Worm (Caenorhabditis elegans) whole organism, late embryonic: ENCODE data around the gene clec-33.

Source experiments
- C08G9.2 ChIP-seq: sonication (generic microtip); optimal IDR thresholded peaks from 2 replicates; lab custom pipeline; 2016; ENCODE audit warnings: mild to moderate bottlenecking, missing genetic modification characterization, moderate library complexity, missing compliant biosample characterization
- K02D7.2 ChIP-seq: sonication (generic microtip); optimal IDR thresholded peaks from 2 replicates; lab custom pipeline; 2017; ENCODE audit warnings: mild to moderate bottlenecking, missing genetic modification characterization, missing compliant biosample characterization
- T23F11.4 ChIP-seq: fragments of 200-800 bp; sonication (Bioruptor generic); optimal IDR thresholded peaks from 2 replicates; lab custom pipeline; 2018; ENCODE audit warnings: mild to moderate bottlenecking, missing genetic modification characterization, missing compliant biosample characterization
- Y22D7AL.16 ChIP-seq: sonication (generic microtip); optimal IDR thresholded peaks from 2 replicates; lab custom pipeline; 2016; ENCODE audit warnings: missing genetic modification characterization, missing compliant biosample characterization
- ahr-1 ChIP-seq: sonication (generic microtip); optimal IDR thresholded peaks from 2 replicates; lab custom pipeline; 2016; ENCODE audit warnings: missing genetic modification characterization, missing compliant biosample characterization
- ceh-18 ChIP-seq: sonication (generic microtip); optimal IDR thresholded peaks from 2 replicates; lab custom pipeline; 2016; ENCODE audit warnings: missing genetic modification characterization, missing compliant biosample characterization
- ceh-22 ChIP-seq: sonication (generic microtip); optimal IDR thresholded peaks from 2 replicates; lab custom pipeline; 2017; ENCODE audit warnings: missing biosample characterization, missing genetic modification characterization
- ceh-31 ChIP-seq: sonication (generic microtip); optimal IDR thresholded peaks from 2 replicates; lab custom pipeline; 2016; ENCODE audit warnings: missing genetic modification characterization, missing compliant biosample characterization
- ceh-34 ChIP-seq: sonication (generic microtip); optimal IDR thresholded peaks from 2 replicates; lab custom pipeline; 2016; ENCODE audit warnings: mild to moderate bottlenecking, missing genetic modification characterization, missing compliant biosample characterization
- ceh-48 ChIP-seq: sonication (generic microtip); optimal IDR thresholded peaks from 2 replicates; lab custom pipeline; 2016; ENCODE audit warnings: missing genetic modification characterization, inconsistent platforms, missing compliant biosample characterization
- ceh-6 ChIP-seq: fragments of 200-800 bp; sonication (Bioruptor generic); optimal IDR thresholded peaks from 2 replicates; lab custom pipeline; 2018; ENCODE audit warnings: mild to moderate bottlenecking, missing genetic modification characterization, missing compliant biosample characterization
- ceh-9 ChIP-seq: sonication (generic microtip); optimal IDR thresholded peaks from 2 replicates; lab custom pipeline; 2016; ENCODE audit warnings: mild to moderate bottlenecking, missing genetic modification characterization, inconsistent platforms, missing compliant biosample characterization
- dmd-4 ChIP-seq: sonication (generic microtip); optimal IDR thresholded peaks from 2 replicates; lab custom pipeline; 2016; ENCODE audit warnings: borderline replicate concordance, missing genetic modification characterization, missing compliant biosample characterization
- dve-1 ChIP-seq: sonication (generic microtip); optimal IDR thresholded peaks from 2 replicates; lab custom pipeline; 2017; ENCODE audit warnings: antibody characterized with exemption, mild to moderate bottlenecking, missing genetic modification characterization, missing compliant biosample characterization
- elt-2 ChIP-seq: sonication (generic microtip); optimal IDR thresholded peaks from 2 replicates; lab custom pipeline; 2016; ENCODE audit warnings: missing genetic modification reagents, missing genetic modification characterization, missing compliant biosample characterization
- fax-1 ChIP-seq: sonication (generic microtip); optimal IDR thresholded peaks from 2 replicates; lab custom pipeline; 2016; ENCODE audit warnings: missing genotype, missing genetic modification characterization, missing compliant biosample characterization
- fkh-10 ChIP-seq: fragments of 150-350 bp; optimal IDR thresholded peaks from 2 replicates; lab custom pipeline; 2014; ENCODE audit warnings: missing biosample characterization, missing genetic modification reagents, missing genetic modification characterization
- fkh-6 ChIP-seq: sonication (generic microtip); optimal IDR thresholded peaks from 2 replicates; lab custom pipeline; 2016; ENCODE audit warnings: missing genetic modification characterization, missing compliant biosample characterization
- hlh-13 ChIP-seq: fragments of 200-800 bp; sonication (Bioruptor generic); optimal IDR thresholded peaks from 2 replicates; lab custom pipeline; 2018; ENCODE audit warnings: mild to moderate bottlenecking, missing genetic modification characterization, missing compliant biosample characterization
- hlh-8 ChIP-seq: sonication (generic microtip); optimal IDR thresholded peaks from 2 replicates; lab custom pipeline; 2016; ENCODE audit warnings: missing genotype, missing genetic modification characterization, missing compliant biosample characterization
- lin-11 ChIP-seq: fragments of 200-800 bp; sonication (Bioruptor generic); optimal IDR thresholded peaks from 2 replicates; lab custom pipeline; 2018; ENCODE audit warnings: mild to moderate bottlenecking, missing genetic modification characterization, missing compliant biosample characterization
- madf-2 ChIP-seq: sonication (generic microtip); optimal IDR thresholded peaks from 2 replicates; lab custom pipeline; 2017; ENCODE audit warnings: missing genetic modification characterization, missing compliant biosample characterization
- nfya-1 ChIP-seq: sonication (generic microtip); optimal IDR thresholded peaks from 2 replicates; lab custom pipeline; 2017; ENCODE audit warnings: missing genetic modification characterization, mild to moderate bottlenecking, missing compliant biosample characterization, antibody characterized with exemption, moderate library complexity
- nhr-232 ChIP-seq: sonication (generic microtip); optimal IDR thresholded peaks from 2 replicates; lab custom pipeline; 2016; ENCODE audit warnings: missing genetic modification characterization, missing compliant biosample characterization
- odd-2 ChIP-seq: sonication (generic microtip); optimal IDR thresholded peaks from 2 replicates; lab custom pipeline; 2017; ENCODE audit warnings: antibody characterized with exemption, mild to moderate bottlenecking, missing genetic modification characterization, missing compliant biosample characterization
- pag-3 ChIP-seq: sonication (generic microtip); optimal IDR thresholded peaks from 2 replicates; lab custom pipeline; 2016; ENCODE audit warnings: missing compliant biosample characterization, missing genetic modification characterization, borderline replicate concordance
- pat-9 ChIP-seq: fragments of 200-800 bp; sonication (Bioruptor generic); optimal IDR thresholded peaks from 2 replicates; lab custom pipeline; 2018; ENCODE audit warnings: mild to moderate bottlenecking, missing genetic modification characterization, moderate library complexity, missing compliant biosample characterization
- pax-1 ChIP-seq: fragments of 150-350 bp; optimal IDR thresholded peaks from 2 replicates; lab custom pipeline; 2014; ENCODE audit warnings: missing biosample characterization, missing genetic modification characterization
- pha-2 ChIP-seq: sonication (generic microtip); optimal IDR thresholded peaks from 2 replicates; lab custom pipeline; 2017; ENCODE audit warnings: mild to moderate bottlenecking, missing genetic modification characterization, missing compliant biosample characterization
- rnt-1 ChIP-seq: sonication (generic microtip); optimal IDR thresholded peaks from 2 replicates; lab custom pipeline; 2016; ENCODE audit warnings: missing genetic modification characterization, missing compliant biosample characterization
- sox-4 ChIP-seq: sonication (generic microtip); optimal IDR thresholded peaks from 2 replicates; lab custom pipeline; 2017; ENCODE audit warnings: mild to moderate bottlenecking, missing genetic modification characterization, inconsistent platforms, missing compliant biosample characterization
- tbx-2 ChIP-seq: sonication (generic microtip); optimal IDR thresholded peaks from 2 replicates; lab custom pipeline; 2016; ENCODE audit warnings: missing genetic modification characterization, missing compliant biosample characterization
- ttx-3 ChIP-seq: sonication (generic microtip); optimal IDR thresholded peaks from 2 replicates; lab custom pipeline; 2016; ENCODE audit warnings: missing genetic modification reagents, missing genetic modification characterization, missing compliant biosample characterization
- unc-55 ChIP-seq: sonication (generic microtip); optimal IDR thresholded peaks from 2 replicates; lab custom pipeline; 2017; ENCODE audit warnings: missing biosample characterization, missing genetic modification reagents, missing genetic modification characterization
- unc-86 ChIP-seq: sonication (generic microtip); optimal IDR thresholded peaks from 2 replicates; lab custom pipeline; 2016; ENCODE audit warnings: missing genetic modification characterization, missing compliant biosample characterization
- zip-5 ChIP-seq: sonication (generic microtip); optimal IDR thresholded peaks from 2 replicates; lab custom pipeline; 2016; ENCODE audit warnings: missing genetic modification characterization, missing compliant biosample characterization

The clec-33 gene

DNA sequence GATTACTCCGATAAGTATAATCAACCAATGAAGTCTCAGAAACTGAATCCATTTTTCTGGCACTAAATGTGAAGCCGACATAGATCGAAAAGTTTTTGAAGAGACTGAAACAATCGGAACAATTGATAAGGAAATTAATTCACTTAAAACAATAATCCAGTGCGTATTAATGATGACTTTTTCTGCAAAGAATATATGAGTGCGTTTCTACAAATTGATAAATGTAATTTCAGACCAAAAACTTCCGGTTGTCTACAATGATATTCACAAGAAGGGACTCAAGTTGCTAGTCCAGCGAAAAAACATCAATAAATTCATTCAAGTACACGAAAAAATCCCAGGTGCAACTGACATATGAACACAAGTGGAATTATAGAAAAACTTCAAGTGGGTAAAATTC lies at the start of gene clec-33:
clec-33 (minus strand) TSS at position 101 of the 400 bp plus-strand sequence.
- TF ChIP-seq ceh-18 (tag; lab: Kevin White, UChicago): no peak
- TF ChIP-seq ahr-1 (tag; lab: Kevin White, UChicago): no peak
- TF ChIP-seq dmd-4 (tag; lab: Kevin White, UChicago): no peak
- no peak for TF ChIP-seq madf-2 (tag; lab: Kevin White, UChicago)
- TF ChIP-seq ceh-22: no peak
- no peak for TF ChIP-seq ceh-31 (tag; lab: Kevin White, UChicago)
- TF ChIP-seq zip-5: no peak
- no peak for TF ChIP-seq unc-86
- TF ChIP-seq lin-11 (tag; lab: Kevin White, UChicago): no peak

DNA sequence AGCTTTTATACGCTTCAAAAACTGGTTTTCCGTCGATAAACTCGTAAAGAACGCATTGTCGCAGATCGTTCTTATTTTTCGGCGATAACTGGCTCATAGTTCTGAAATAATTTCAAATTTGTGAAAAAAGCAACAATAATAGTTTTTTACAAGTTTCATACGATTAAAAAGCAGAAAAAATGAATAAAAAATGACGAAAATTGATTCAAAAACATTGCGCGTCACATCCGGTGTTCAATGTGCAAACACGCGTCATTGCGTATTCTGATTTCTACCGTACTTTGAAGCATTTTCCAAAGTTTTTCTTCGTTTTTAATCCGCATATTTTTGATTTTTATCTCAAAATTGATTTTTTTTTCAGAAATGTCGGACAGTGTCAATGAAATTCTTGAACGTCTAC lies 48.7 kb upstream of the clec-33 start, which contains the start of the genes fbxa-206 and Y102A5C.2:
fbxa-206 (minus strand) TSS at position 101 of the 400 bp plus-strand sequence.
Y102A5C.2 (plus strand) TSS at position 354 of the 400 bp plus-strand sequence.
- no peak for TF ChIP-seq lin-11 (tag; lab: Kevin White, UChicago)
- TF ChIP-seq ahr-1 (tag; lab: Kevin White, UChicago): no peak

DNA sequence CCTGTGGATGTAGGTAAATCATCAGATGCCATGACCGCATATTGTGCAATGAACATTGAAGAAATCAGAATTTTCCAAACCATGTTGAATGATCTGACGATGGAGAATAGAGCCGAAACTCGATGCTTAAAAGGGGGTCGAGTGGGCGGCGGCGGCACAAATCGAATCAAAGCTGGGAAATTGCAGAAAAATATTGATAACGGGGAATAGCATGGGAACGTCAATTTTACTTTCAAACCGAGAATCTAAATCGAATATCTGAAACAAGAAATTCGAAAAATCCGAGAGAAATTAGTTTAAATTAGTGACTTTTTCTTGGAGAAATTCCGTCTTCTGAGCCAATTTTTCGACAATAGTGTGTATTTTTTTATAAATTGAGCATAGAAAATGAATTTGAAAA lies 46.4 kb upstream of the clec-33 start, which contains the start of gene F09C6.10:
F09C6.10 (minus strand) TSS at position 101 of the 400 bp plus-strand sequence.
- TF ChIP-seq sox-4 (tag; lab: Kevin White, UChicago) (no peak), Y22D7AL.16 (tag; lab: Kevin White, UChicago) (no peak), odd-2 (no peak), pag-3 (tag; lab: Kevin White, UChicago) (no peak), T23F11.4 (GFP tag; lab: Kevin White, UChicago) (no peak), nhr-232 (tag; lab: Kevin White, UChicago) (no peak), nfya-1 (tag; lab: Kevin White, UChicago) (no peak)

DNA sequence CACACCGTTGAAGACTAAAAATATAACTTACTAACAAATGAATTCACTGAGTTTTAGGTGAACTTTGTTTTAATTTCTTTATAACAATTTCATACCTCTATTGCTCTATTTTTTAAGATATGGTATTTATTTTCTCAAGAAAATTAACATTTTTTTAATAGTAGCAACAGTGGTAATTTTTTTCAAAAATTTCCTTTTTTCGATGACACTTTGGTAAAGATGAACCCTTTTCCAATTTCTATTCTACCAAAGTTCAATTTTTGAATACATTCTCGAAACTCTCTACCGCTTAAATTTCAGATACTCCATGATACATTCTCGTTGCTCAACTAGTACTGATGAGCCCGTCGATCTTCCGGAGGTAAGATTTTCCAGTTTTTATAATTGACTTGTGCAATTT lies 42.3 kb upstream of the clec-33 start, which contains the start of gene nhr-116:
nhr-116 (plus strand) TSS at position 301 of the 400 bp plus-strand sequence.
- TF ChIP-seq ceh-22 (no peak), dve-1 (tag; lab: Kevin White, UChicago) (no peak), ceh-34 (tag; lab: Kevin White, UChicago) (no peak), ttx-3 (tag; lab: Kevin White, UChicago) (no peak), pat-9 (tag; lab: Kevin White, UChicago) (no peak), ceh-6 (GFP tag; lab: Kevin White, UChicago) (no peak), nhr-232 (tag; lab: Kevin White, UChicago) (no peak), hlh-13 (GFP tag; lab: Kevin White, UChicago) (no peak), dmd-4 (tag; lab: Kevin White, UChicago) (no peak), rnt-1 (tag; lab: Kevin White, UChicago) (no peak), fax-1 (tag; lab: Kevin White, UChicago) (no peak), unc-55 (GFP tag; lab: Kevin White, UChicago) (no peak), hlh-8 (no peak), lin-11 (tag; lab: Kevin White, UChicago) (no peak), ceh-9 (no peak), C08G9.2 (tag; lab: Kevin White, UChicago) (no peak), fkh-10 (GFP tag; lab: Kevin White, UChicago) (no peak), pax-1 (tag; lab: Kevin White, UChicago) (no peak), ceh-48 (tag; lab: Kevin White, UChicago) (no peak), tbx-2 (no peak)

DNA sequence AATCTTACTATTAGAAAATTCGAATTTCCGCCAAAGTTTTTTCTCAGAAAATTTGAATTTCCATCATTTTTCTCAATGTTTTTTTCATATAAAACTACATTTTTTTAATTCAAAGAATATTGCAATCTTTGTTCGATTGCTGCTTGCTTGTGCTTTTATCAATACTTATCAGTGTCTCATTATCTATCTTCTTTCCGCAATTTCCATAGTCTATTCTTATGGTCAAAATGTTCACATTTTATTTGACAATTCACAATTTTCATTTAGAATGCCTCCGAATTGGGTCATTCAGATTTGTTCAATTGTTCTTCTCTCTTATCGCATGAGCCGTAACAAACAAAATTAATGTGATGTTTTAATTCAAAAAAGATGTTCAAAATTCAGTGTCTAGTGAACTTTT lies 41.7 kb upstream of the clec-33 start:
- peak; percentile 14 for TF ChIP-seq elt-2
- no peak for TF ChIP-seq K02D7.2 (tag; lab: Kevin White, UChicago)
- no peak for TF ChIP-seq nhr-232 (tag; lab: Kevin White, UChicago)
- TF ChIP-seq pha-2 (tag; lab: Kevin White, UChicago): no peak
- no peak for TF ChIP-seq fkh-6 (tag; lab: Kevin White, UChicago)
- no peak for TF ChIP-seq madf-2 (tag; lab: Kevin White, UChicago)
- no peak for TF ChIP-seq hlh-13 (GFP tag; lab: Kevin White, UChicago)
